Fruit fly (Drosophila melanogaster) whole organism: ENCODE results near the gene Rdl.

Source experiments
- CG8478 ChIP-seq: fragments of >200 bp; optimal IDR thresholded peaks from 2 replicates; lab custom pipeline; 2018; ENCODE audit warnings: inconsistent platforms
- Dll ChIP-seq: fragments of >200 bp; optimal IDR thresholded peaks from 2 replicates; lab custom pipeline; 2017
- EcR ChIP-seq, 2 experiments: fragments of >200 bp; optimal IDR thresholded peaks; 2 replicates each; lab custom pipeline; 2017; ENCODE audit warnings: missing biosample characterization in 2 of 2, missing genetic modification characterization in 2 of 2, missing genetic modification reagents in 2 of 2
- pan ChIP-seq: fragments of >200 bp; optimal IDR thresholded peaks from 2 replicates; lab custom pipeline; 2017
- psq ChIP-seq: fragments of >200 bp; optimal IDR thresholded peaks from 2 replicates; lab custom pipeline; 2017
- usp ChIP-seq: fragments of >200 bp; optimal IDR thresholded peaks from 2 replicates; lab custom pipeline; 2017; ENCODE audit warnings: missing biosample characterization, missing genetic modification characterization, mixed read lengths

The Rdl gene

DNA sequence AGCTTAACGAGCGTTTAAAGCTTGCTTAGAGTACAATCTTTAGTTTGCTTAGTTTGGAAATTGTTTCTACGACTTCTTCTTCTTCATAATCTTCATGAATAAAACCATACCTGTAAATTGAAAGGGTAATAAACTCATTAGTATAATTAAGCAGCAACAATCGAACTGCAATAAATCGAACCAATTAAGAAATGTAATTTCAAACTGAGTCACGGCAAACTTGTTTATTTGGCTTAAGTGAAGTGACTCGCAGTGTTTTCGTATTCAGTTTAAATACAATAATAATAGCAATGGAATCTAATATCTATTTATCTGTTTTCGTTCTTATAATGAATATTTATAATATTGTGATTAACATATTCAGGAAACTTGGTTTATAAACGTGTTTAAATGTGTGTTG, 46.2 kb downstream of the Rdl start:
- TF ChIP-seq Dll: no peak
- TF ChIP-seq usp (GFP tag; lab: Kevin White, UChicago): no peak
- TF ChIP-seq EcR (GFP tag; optimal IDR thresholded peaks at IDR 0.05; lab: Kevin White, UChicago): no peak
- TF ChIP-seq pan (lab: Kevin White, UChicago): no peak
- no peak for TF ChIP-seq psq (lab: Kevin White, UChicago)

DNA sequence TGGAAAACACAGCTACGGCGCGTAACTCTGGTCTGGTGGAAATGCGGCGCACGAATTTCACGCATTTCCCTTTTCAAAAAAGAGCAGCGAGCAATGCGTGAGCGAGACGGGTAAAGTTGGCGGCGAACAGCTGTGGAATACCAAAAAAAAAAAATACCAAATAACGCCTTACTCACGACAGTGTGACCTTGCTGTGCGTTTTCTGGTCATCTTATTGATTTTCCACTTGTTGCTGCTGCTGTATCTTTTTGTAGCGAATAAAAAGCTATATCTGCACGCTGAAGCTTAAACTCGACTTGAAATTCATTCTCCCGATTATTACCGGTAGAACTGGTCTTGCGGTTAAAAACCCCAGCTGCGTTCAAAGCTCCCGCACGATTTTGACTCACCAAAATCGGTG, 47.6 kb downstream of the Rdl start, which contains the start of the genes bol and Dhpr:
Gene bol (minus strand): TSS at position 57 of the 400 bp plus-strand sequence.
Gene Dhpr (plus strand): TSS at position 212 of the 400 bp plus-strand sequence.
- TF ChIP-seq usp (GFP tag; lab: Kevin White, UChicago) (no peak), EcR (GFP tag; optimal IDR thresholded peaks at IDR 0.05; lab: Kevin White, UChicago) (no peak), pan (lab: Kevin White, UChicago) (no peak), psq (lab: Kevin White, UChicago) (no peak), CG8478 (lab: Kevin White, UChicago) (no peak), Dll (no peak)

DNA sequence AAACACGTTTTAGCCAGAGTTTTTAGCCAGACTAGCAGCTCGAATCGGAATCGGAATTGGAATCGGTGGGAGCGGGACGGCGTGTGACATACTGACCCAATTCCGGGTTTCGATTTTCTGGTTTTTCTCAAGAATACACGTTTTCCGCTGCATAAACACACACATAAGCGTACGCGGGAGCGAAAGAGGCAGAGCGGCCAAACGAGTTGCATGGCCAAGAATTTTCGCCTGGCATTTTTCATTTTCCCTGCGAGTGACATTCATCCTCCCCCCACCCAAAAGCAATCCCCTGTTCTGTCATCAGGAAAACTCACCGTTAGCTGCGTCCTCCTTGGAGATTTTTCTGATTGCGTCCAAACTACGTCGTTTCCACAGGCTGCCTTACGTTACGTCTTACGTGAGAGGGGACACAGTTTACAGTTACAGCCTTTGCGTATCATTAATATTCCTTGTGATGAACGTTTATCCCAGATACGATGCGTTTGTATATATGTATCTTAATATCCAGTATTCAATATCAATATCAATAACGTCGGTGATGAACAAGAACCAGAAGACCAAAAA, 52.3 kb downstream of the Rdl start:
- TF ChIP-seq usp (GFP tag; lab: Kevin White, UChicago): no peak
- TF ChIP-seq pan (lab: Kevin White, UChicago): no peak
- TF ChIP-seq CG8478 (lab: Kevin White, UChicago): no peak
- no peak for TF ChIP-seq Dll
- TF ChIP-seq EcR (GFP tag; optimal IDR thresholded peaks at IDR 0.05; lab: Kevin White, UChicago): no peak
- no peak for TF ChIP-seq psq (lab: Kevin White, UChicago)

DNA sequence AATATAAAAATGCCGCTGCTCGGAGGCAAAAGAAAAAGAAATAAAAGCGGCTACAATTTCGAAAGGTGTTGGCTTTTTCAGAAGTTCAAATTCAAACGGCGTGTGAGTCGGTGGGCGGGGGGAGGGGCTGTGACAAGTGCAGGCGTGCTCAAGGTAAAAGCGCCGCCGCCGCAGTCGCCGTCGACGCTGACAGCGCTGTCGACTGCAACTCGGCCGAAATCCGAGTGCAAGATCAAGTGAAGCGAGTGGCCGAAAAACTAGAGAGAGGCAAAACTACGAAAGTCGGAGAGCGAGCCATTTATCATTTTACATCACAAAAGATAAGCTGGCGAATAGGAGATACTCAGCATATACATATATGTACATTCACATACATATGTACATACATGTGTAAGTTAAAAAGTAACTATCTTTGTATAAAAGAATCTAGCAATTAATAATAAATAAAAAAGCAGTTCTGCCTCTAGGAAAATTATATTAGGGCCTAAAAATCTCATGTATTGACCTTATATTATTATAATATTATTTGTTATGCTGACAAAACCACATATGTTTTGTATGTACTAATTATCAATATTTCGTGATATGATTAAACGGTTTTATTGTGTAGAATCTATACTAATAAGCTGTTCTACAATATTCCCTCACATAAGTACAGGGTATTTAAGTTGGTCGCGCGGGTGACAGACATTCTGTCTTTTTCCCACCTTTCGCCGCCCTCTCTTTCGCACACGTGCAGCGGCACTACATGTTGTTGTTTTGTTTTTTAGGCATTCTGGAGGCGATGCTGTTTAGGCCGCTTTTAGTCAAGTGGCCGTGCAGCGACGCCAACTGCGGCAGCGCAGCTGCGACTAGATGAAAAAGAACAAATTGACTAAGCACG, 53.0 kb downstream of the Rdl start:
- TF ChIP-seq EcR (GFP tag; optimal IDR thresholded peaks at IDR 0.05; lab: Kevin White, UChicago) (no peak), Dll (no peak), psq (lab: Kevin White, UChicago) (no peak), CG8478 (lab: Kevin White, UChicago) (no peak), pan (lab: Kevin White, UChicago) (no peak), usp (GFP tag; lab: Kevin White, UChicago) (no peak)

DNA sequence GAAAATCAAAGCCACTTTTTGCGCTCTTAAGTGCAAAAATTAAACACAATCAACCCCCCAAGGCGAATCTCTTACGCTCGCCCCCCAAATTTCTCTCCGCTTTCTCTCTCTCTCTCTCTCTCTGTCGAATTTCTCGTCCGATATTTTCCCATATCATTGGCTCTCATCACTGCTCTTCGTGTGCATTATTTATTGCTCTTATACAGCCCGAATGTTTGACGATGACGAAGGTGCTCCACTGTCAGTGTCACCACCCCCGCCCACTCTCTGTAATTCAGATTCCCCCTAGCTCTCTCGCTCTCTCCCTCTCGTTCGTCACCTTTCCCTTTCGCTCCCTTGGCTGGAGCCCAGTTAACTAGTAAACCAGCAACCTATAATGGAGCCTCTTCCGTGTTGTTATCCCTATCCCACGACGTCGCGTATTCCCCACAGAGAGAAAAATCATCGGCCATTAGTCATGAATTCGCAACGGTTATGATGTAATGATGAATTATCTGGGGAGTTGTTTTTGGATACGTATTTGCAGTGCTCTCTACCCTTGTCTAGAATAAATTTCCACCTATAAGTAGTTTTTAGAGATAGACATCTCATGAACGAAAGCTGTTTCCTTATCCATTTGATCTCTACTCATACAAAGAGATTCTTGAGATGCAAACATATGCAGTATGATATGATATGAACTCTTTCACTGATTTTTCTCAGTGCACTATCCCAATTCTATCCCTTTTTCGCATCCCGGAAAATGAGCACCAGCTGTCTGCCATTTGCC, 54.1 kb downstream of the Rdl start:
- TF ChIP-seq EcR (GFP tag; optimal IDR thresholded peaks at IDR 0.05; lab: Kevin White, UChicago) (no peak), Dll (peak; percentile 61), pan (lab: Kevin White, UChicago) (no peak), psq (lab: Kevin White, UChicago) (no peak), CG8478 (lab: Kevin White, UChicago) (no peak), usp (GFP tag; lab: Kevin White, UChicago) (no peak)

DNA sequence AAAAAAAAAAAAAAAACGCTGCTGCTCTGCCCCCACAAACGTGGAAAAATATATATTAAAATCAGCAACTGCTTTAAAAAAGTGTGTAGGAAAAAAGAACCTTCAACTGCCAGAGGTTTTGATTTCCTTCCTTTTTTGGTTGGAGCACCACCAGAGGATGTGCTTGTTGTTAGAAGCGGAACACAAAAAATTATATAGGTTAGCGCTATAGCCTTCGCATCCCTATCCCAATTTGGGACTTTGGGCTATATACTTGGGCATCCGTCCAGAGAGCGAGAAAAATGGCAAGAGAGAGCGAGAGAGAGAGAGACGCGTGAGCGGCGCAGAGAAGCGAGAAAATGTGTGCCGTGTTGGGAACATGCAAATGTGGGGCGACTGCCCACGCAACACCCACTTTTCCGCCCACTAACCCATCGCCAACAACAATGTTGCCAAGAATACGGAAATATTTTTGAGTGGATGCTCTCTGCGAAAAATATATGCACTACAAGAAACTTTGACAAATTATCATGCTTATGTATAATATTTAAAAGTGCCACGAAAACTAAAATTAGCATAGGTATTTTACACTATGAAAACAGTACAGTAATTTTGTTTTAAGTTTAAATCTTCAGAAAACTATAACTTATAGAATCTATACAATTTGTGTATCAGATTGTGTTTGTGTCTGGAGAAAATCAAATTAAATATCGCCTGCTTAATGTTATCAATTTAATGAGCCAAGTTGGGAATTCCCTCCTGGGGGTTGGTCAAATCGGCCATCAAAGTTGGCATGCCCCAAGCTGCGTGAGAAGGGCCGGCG, 54.9 kb downstream of the Rdl start:
- TF ChIP-seq pan (lab: Kevin White, UChicago) (no peak), psq (lab: Kevin White, UChicago) (no peak), EcR (GFP tag; optimal IDR thresholded peaks at IDR 0.05; lab: Kevin White, UChicago) (no peak), usp (GFP tag; lab: Kevin White, UChicago) (no peak), CG8478 (lab: Kevin White, UChicago) (no peak), Dll (no peak)

DNA sequence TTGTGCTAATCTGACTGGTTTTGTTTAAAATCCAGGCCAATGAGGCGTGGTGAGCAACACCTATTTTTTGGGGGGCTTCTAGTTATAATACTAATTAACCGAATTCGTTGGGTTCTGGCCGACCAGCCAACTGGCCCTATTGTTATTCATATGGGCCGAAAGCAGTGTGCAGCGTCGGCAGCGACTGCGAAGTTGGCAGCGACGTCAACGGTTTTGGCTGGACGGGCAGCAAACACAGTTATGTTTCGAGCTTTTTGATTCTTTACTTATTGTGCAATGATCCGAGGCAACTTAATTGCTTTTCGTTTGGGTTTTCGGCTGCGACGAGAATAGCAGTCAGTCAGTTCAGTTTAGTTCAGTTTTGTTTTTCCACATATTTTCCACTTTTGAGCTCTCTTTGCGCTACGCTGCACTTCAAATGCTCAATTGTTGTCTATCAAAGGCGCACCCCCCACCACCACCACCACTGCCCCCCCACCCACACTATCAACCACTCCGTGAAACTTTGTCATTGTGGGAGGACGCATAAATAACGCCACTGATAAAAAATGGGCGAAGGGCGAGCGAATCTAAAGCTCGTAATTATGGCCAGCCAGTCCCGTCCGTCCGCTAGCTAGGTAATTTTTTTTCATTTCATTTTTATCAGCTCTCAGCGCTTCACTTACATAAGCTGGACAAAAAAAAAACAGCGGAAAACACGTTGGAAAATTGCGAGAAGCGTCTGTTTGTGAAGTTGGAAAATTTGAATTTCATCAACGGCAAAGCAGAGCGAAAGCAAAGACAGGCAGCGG, 55.7 kb downstream of the Rdl start:
- no peak for TF ChIP-seq psq (lab: Kevin White, UChicago)
- TF ChIP-seq EcR (GFP tag; optimal IDR thresholded peaks at IDR 0.05; lab: Kevin White, UChicago): no peak
- TF ChIP-seq Dll: no peak

DNA sequence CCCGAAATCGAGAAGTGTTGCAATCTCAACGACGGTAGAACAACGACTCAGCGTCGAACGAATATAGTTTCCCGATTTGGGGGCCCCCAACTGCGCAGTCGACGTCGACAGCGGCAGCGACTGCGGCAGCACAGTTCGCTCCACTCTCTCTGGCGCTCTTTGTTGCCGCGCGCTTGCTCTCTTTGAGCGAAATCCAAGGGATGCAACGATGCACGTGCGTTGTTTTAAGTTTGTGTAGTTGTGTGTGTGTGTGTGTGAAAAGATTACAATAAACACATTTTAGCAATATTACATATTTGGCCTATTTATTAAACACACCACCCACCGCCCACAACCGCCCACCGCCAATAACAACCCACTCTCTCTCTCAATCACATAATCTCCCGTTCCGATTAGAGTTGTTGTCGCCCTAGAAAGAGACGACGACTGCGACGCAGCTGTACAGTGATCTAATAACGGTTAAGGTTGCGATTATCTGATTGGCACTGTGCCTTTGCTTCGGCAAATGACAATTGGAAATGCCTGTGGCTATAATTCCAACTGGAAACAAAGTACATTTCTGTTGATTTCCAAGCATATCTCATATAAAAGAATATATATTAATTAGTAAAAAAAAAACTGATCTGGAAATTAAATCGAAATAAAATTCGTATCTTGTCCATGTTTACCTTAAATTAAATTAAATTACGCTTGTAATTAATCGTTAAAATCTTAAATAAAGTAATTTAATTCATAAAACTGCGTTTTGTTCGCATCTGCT, 56.5 kb downstream of the Rdl start:
- TF ChIP-seq EcR (GFP tag; optimal IDR thresholded peaks at IDR 0.05; lab: Kevin White, UChicago): no peak
- TF ChIP-seq usp (GFP tag; lab: Kevin White, UChicago): no peak
- TF ChIP-seq pan (lab: Kevin White, UChicago): no peak
- no peak for TF ChIP-seq psq (lab: Kevin White, UChicago)
- peak; percentile 89 for TF ChIP-seq Dll
- TF ChIP-seq CG8478 (lab: Kevin White, UChicago): no peak

DNA sequence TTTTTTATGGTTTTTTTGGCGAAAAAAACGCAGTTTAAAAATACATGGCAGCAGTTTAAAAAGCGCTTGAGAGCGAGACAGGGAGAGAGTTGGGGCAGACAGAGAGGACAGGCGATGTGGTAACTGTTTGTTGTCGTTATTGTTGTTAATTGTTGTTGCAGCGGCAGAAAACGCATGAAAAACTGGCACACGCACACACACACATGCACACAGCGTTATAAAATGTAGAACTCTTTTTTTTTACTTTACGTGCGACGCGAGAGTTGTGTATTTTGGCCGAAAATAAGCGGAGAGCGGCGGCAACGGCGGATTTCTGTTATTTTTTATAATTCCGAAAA, 57.1 kb downstream of the Rdl start:
- TF ChIP-seq EcR (GFP tag; optimal IDR thresholded peaks at IDR 0.05; lab: Kevin White, UChicago) (no peak), psq (lab: Kevin White, UChicago) (no peak), CG8478 (lab: Kevin White, UChicago) (no peak), pan (lab: Kevin White, UChicago) (no peak), Dll (no peak), usp (GFP tag; lab: Kevin White, UChicago) (no peak)
